Fruit fly (Drosophila melanogaster): ENCODE results near the gene Col4a1.

The Col4a1 gene

dm6 chr2L:4996283-4996922 lies 33.0 kb upstream of the Col4a1 start:
- TF ChIP-seq tj (GFP tag; optimal IDR thresholded peaks at IDR 0.05), result peak; percentile 82
- TF ChIP-seq CG1620 (GFP tag; optimal IDR thresholded peaks at IDR 0.05), result no peak

DNA sequence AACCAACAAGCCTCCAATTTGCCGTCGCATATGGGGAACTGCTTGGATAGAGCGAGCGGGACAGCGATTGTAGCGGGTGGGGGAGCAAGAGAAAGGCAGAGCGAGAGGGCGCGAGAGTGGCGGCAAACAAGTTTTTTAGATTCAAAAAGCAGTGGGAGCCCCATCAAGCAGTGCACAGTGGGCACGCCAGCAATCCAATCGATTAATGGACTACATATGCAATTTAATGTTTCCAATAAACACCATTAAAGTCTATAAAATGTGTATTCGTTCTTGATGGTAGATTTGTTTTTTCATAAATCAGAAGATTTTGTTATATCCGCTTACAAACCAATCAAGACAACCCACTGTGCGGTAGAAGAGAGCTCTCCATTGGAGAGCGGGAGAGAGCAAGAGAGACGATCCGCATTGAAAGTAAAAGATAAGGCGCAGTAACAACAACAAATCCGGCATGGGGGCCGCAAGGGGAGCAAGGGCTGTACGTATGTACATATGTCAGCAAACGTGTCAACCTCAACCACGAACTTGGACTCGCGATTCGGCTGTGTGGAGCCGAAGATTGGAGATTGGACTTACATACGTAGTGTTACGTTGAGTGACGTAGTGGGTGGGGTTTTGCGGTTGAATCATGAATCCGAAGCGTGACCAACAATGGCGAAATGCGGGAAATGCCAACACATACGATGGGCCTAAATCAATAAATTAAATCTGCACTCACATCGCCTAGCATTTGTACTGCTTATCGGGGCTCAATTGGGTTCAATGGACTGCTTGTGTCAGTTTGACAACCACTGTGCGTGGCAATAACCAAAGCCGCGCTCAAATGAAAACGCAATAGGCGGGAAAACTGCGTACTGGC lies 31.8 kb upstream of the Col4a1 start:
- TF ChIP-seq bab1 (GFP tag; optimal IDR thresholded peaks at IDR 0.05) (peak; percentile 92), cic (GFP tag; optimal IDR thresholded peaks at IDR 0.05) (peak; percentile 95), tj (GFP tag; optimal IDR thresholded peaks at IDR 0.05) (peak; percentile 81), CG33017 (tag; optimal IDR thresholded peaks at IDR 0.05) (peak; percentile 93), CG11617 (GFP tag; optimal IDR thresholded peaks at IDR 0.05) (peak; percentile 94), Hr96 (GFP tag; optimal IDR thresholded peaks at IDR 0.05) (peak; percentile 96), CG14711 (tag; optimal IDR thresholded peaks at IDR 0.05) (peak; percentile 91), cnc (optimal IDR thresholded peaks at IDR 0.05) (no peak), CG12768 (GFP tag; optimal IDR thresholded peaks at IDR 0.05) (peak; percentile 93), CG7101 (tag; optimal IDR thresholded peaks at IDR 0.05) (peak; percentile 95), kay (GFP tag; ENCODE audit: borderline replicate concordance) (peak; percentile 47), Clk (GFP tag; optimal IDR thresholded peaks at IDR 0.05) (peak; percentile 90), pad (GFP tag; optimal IDR thresholded peaks at IDR 0.05) (peak; percentile 95), ovo (GFP tag; optimal IDR thresholded peaks at IDR 0.05) (peak; percentile 84), toe (GFP tag; optimal IDR thresholded peaks at IDR 0.05) (peak; percentile 51), Crg-1 (GFP tag; optimal IDR thresholded peaks at IDR 0.05) (peak; percentile 79), Mnt (GFP tag; optimal IDR thresholded peaks at IDR 0.05) (peak; percentile 79), CG7045 (GFP tag; optimal IDR thresholded peaks at IDR 0.05) (peak; percentile 94), CG5204 (GFP tag; optimal IDR thresholded peaks at IDR 0.05) (no peak), CG1620 (GFP tag; optimal IDR thresholded peaks at IDR 0.05) (peak; percentile 92)

- TF ChIP-seq toe (GFP tag; optimal IDR thresholded peaks at IDR 0.05) (no peak), cnc (optimal IDR thresholded peaks at IDR 0.05) (no peak)
These were observed 31.2 kb upstream of the Col4a1 start for dm6 chr2L:4998260-4998560.

- TF ChIP-seq pad (GFP tag; optimal IDR thresholded peaks at IDR 0.05), result no peak
- peak; percentile 8 for TF ChIP-seq cic (GFP tag; optimal IDR thresholded peaks at IDR 0.05)
- peak; percentile 79 for TF ChIP-seq kay (GFP tag; ENCODE audit: borderline replicate concordance)
These were observed 30.7 kb upstream of the Col4a1 start for dm6 chr2L:4998571-4999191.

DNA sequence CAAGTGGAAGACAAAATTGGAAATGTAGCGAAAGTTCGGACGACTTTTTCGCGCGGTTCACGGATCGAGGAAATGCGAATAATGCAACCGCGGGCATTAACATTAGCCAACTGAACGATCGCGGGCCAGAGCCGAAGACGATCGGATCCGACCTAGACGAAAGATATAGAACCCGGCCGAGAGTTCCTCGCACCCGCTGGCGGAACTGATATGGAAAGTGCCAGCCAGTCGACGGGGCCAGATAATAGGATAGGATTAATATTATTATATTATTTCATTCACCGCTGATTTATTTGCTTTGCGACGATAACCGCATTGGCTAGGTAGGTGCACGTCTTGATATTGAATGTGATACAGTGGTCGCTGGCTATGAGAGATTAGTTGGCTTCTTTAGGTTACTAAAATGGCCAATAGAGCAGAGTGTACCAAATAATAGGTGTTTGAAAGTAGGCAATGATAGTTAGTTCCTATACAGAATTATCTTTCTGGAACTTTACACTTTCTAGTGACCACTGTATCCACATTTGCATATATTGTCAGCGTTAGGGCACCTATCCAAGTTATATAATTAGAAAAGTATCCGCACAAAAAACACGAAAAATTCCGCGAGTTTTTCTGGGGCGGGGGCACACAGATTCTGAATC lies 29.9 kb upstream of the Col4a1 start:
- TF ChIP-seq pad (GFP tag; optimal IDR thresholded peaks at IDR 0.05) (peak; percentile 66), tj (GFP tag; optimal IDR thresholded peaks at IDR 0.05) (no peak), bab1 (GFP tag; optimal IDR thresholded peaks at IDR 0.05) (peak; percentile 85), CG1620 (GFP tag; optimal IDR thresholded peaks at IDR 0.05) (peak; percentile 74), Hr96 (GFP tag; optimal IDR thresholded peaks at IDR 0.05) (peak; percentile 86), CG12768 (GFP tag; optimal IDR thresholded peaks at IDR 0.05) (peak; percentile 93), ovo (GFP tag; optimal IDR thresholded peaks at IDR 0.05) (no peak), toe (GFP tag; optimal IDR thresholded peaks at IDR 0.05) (peak; percentile 90), kay (GFP tag; ENCODE audit: borderline replicate concordance) (no peak), Clk (GFP tag; optimal IDR thresholded peaks at IDR 0.05) (peak; percentile 90), CG33017 (tag; optimal IDR thresholded peaks at IDR 0.05) (peak; percentile 92), cic (GFP tag; optimal IDR thresholded peaks at IDR 0.05) (peak; percentile 73), CG14711 (tag; optimal IDR thresholded peaks at IDR 0.05) (peak; percentile 84), Mnt (GFP tag; optimal IDR thresholded peaks at IDR 0.05) (peak; percentile 11), CG7045 (GFP tag; optimal IDR thresholded peaks at IDR 0.05) (peak; percentile 84), CG11617 (GFP tag; optimal IDR thresholded peaks at IDR 0.05) (peak; percentile 82), CG7101 (tag; optimal IDR thresholded peaks at IDR 0.05) (peak; percentile 93), CG5204 (GFP tag; optimal IDR thresholded peaks at IDR 0.05) (peak; percentile 78), cnc (optimal IDR thresholded peaks at IDR 0.05) (no peak), Crg-1 (GFP tag; optimal IDR thresholded peaks at IDR 0.05) (peak; percentile 42)

DNA sequence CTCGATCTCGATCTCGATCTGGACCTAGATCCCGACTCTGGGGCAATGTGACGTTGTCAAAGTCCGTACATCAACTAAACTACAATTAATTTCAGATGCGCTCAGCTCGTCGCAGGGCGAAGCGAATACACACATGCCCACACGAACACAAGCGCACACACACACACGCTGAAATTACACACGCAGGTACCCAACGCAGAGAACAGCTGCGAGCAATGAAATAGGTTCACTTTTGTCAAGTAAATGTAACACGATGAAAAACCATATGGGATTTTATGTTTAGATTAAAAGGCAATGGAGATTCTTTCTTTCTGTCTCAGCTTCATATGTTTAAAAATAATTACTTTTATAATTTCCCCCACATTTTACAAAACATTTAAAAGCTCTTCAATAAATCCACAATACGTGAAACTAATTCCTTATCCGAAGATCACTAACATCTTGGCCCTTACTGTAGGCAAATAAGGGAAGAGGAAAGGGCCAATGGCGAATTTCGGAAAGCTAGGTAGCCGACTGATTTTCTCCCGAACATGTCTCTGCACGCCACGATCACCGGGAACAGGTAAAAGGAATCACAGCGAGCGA lies 29.0 kb upstream of the Col4a1 start:
- peak; percentile 65 for TF ChIP-seq Mnt (GFP tag; optimal IDR thresholded peaks at IDR 0.05)
- peak; percentile 95 for TF ChIP-seq CG33017 (tag; optimal IDR thresholded peaks at IDR 0.05)
- TF ChIP-seq CG14711 (tag; optimal IDR thresholded peaks at IDR 0.05), result peak; percentile 76
- TF ChIP-seq CG1620 (GFP tag; optimal IDR thresholded peaks at IDR 0.05), result peak; percentile 34
- peak; percentile 86 for TF ChIP-seq CG11617 (GFP tag; optimal IDR thresholded peaks at IDR 0.05)
- peak; percentile 80 for TF ChIP-seq toe (GFP tag; optimal IDR thresholded peaks at IDR 0.05)
- TF ChIP-seq CG7045 (GFP tag; optimal IDR thresholded peaks at IDR 0.05), result peak; percentile 72
- TF ChIP-seq CG7101 (tag; optimal IDR thresholded peaks at IDR 0.05), result peak; percentile 92
- TF ChIP-seq Clk (GFP tag; optimal IDR thresholded peaks at IDR 0.05), result peak; percentile 56
- peak; percentile 18 for TF ChIP-seq tj (GFP tag; optimal IDR thresholded peaks at IDR 0.05)
- peak; percentile 95 for TF ChIP-seq kay (GFP tag; ENCODE audit: borderline replicate concordance)
- peak; percentile 55 for TF ChIP-seq cic (GFP tag; optimal IDR thresholded peaks at IDR 0.05)
- TF ChIP-seq CG12768 (GFP tag; optimal IDR thresholded peaks at IDR 0.05), result peak; percentile 83
- no peak for TF ChIP-seq cnc (optimal IDR thresholded peaks at IDR 0.05)
- peak; percentile 77 for TF ChIP-seq Hr96 (GFP tag; optimal IDR thresholded peaks at IDR 0.05)
- peak; percentile 41 for TF ChIP-seq ovo (GFP tag; optimal IDR thresholded peaks at IDR 0.05)
- peak; percentile 18 for TF ChIP-seq pad (GFP tag; optimal IDR thresholded peaks at IDR 0.05)
- TF ChIP-seq Crg-1 (GFP tag; optimal IDR thresholded peaks at IDR 0.05), result no peak
- peak; percentile 91 for TF ChIP-seq CG5204 (GFP tag; optimal IDR thresholded peaks at IDR 0.05)
- peak; percentile 76 for TF ChIP-seq bab1 (GFP tag; optimal IDR thresholded peaks at IDR 0.05)
